Fruit fly (Drosophila melanogaster): ENCODE results near the gene Acsx3.

DNA sequence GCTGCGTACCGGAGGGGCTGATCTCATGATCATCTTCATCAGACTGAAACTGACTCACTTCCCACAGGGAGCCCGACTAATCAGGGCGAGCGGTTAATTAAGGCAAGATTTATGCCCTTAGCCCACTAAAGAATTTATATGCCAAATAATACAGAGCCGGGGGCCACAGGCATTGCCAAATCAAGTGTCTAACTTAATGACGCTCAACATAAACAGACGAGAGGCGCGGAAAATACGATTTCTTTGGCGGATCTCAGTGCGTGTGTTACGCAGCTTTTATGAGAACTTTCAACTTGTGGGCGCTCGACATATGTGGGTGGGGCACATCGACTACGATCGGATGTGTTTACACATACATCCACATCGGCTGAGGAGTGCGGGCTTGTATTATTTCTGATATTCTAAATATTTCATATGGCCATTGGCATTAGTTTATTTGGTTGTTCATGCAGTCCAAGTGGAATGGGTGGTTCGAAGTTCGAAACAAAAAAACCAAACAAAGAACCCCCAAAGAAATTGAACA is 45.8 kb downstream of the Acsx3 start:
- TF ChIP-seq pad (GFP tag; optimal IDR thresholded peaks at IDR 0.05) (no peak), CG7045 (GFP tag; optimal IDR thresholded peaks at IDR 0.05) (no peak), Mnt (GFP tag; optimal IDR thresholded peaks at IDR 0.05) (no peak), CG33017 (tag; optimal IDR thresholded peaks at IDR 0.05) (no peak), CG7101 (tag; optimal IDR thresholded peaks at IDR 0.05) (no peak), CG5204 (GFP tag; optimal IDR thresholded peaks at IDR 0.05) (no peak), kay (GFP tag; ENCODE audit: borderline replicate concordance) (no peak), cic (GFP tag; optimal IDR thresholded peaks at IDR 0.05) (no peak), tj (GFP tag; optimal IDR thresholded peaks at IDR 0.05) (no peak), Crg-1 (GFP tag; optimal IDR thresholded peaks at IDR 0.05) (no peak), cnc (optimal IDR thresholded peaks at IDR 0.05) (no peak), CG14711 (tag; optimal IDR thresholded peaks at IDR 0.05) (no peak)
